Worm (Caenorhabditis elegans) whole organism, dauer: ENCODE data around the gene Y24F12A.1.

Experiments
- unc-62 ChIP-seq: sonication (generic microtip); optimal IDR thresholded peaks from 2 replicates; lab custom pipeline; 2017; ENCODE audit warnings: missing biosample characterization, missing genetic modification reagents, missing genetic modification characterization

The Y24F12A.1 gene

ce11 chrIV:11592820-11593219 is 12.2 kb upstream of the Y24F12A.1 start:
- TF ChIP-seq unc-62 (GFP tag; lab: Kevin White, UChicago) = no peak

ce11 chrIV:11593415-11594190 is 11.5 kb upstream of the Y24F12A.1 start, which contains the start of gene F40F11.3:
TSS of gene F40F11.3 (minus strand) at chrIV:11594003.
- TF ChIP-seq unc-62 (GFP tag; lab: Kevin White, UChicago) = no peak

ce11 chrIV:11594191-11594673 is 10.8 kb upstream of the Y24F12A.1 start, which contains the start of gene mig-38:
TSS of gene mig-38 (plus strand) at chrIV:11594244.
- TF ChIP-seq unc-62 (GFP tag; lab: Kevin White, UChicago) = no peak

ce11 chrIV:11597079-11597478 is 8.0 kb upstream of the Y24F12A.1 start:
- TF ChIP-seq unc-62 (GFP tag; lab: Kevin White, UChicago) = no peak

- TF ChIP-seq unc-62 (GFP tag; lab: Kevin White, UChicago) = no peak
These were observed 5.3 kb upstream of the Y24F12A.1 start for ce11 chrIV:11599717-11600116.

- TF ChIP-seq unc-62 (GFP tag; lab: Kevin White, UChicago) = no peak
These were observed 3.2 kb upstream of the Y24F12A.1 start for ce11 chrIV:11601721-11602405.

- no peak for TF ChIP-seq unc-62 (GFP tag; lab: Kevin White, UChicago)
These were observed 2.5 kb upstream of the Y24F12A.1 start, which contains the start of gene rps-11 for ce11 chrIV:11602498-11603068. TSS of gene rps-11 (plus strand) at chrIV:11602641.

ce11 chrIV:11603265-11603840 is 1.7 kb upstream of the Y24F12A.1 start:
- TF ChIP-seq unc-62 (GFP tag; lab: Kevin White, UChicago) = no peak

ce11 chrIV:11620909-11621308 is 15.9 kb downstream of the Y24F12A.1 start, which contains the start of gene dsl-5:
TSS of gene dsl-5 (minus strand) at chrIV:11621009.
- TF ChIP-seq unc-62 (GFP tag; lab: Kevin White, UChicago) = no peak

ce11 chrIV:11622336-11622735 is 17.3 kb downstream of the Y24F12A.1 start:
- no peak for TF ChIP-seq unc-62 (GFP tag; lab: Kevin White, UChicago)

ce11 chrIV:11623060-11623459 is 18.0 kb downstream of the Y24F12A.1 start, which contains the start of gene lys-4:
TSS of gene lys-4 (minus strand) at chrIV:11623174.
- no peak for TF ChIP-seq unc-62 (GFP tag; lab: Kevin White, UChicago)

ce11 chrIV:11623759-11624287 is 18.8 kb downstream of the Y24F12A.1 start:
- no peak for TF ChIP-seq unc-62 (GFP tag; lab: Kevin White, UChicago)

ce11 chrIV:11625482-11625881 is 20.4 kb downstream of the Y24F12A.1 start, which contains the start of gene lys-5:
TSS of gene lys-5 (minus strand) at chrIV:11625582.
- no peak for TF ChIP-seq unc-62 (GFP tag; lab: Kevin White, UChicago)

ce11 chrIV:11627847-11628246 is 22.8 kb downstream of the Y24F12A.1 start, which contains the start of gene lys-6:
TSS of gene lys-6 (minus strand) at chrIV:11627947.
- no peak for TF ChIP-seq unc-62 (GFP tag; lab: Kevin White, UChicago)

- no peak for TF ChIP-seq unc-62 (GFP tag; lab: Kevin White, UChicago)
These were observed 26.7 kb downstream of the Y24F12A.1 start, which contains the start of gene F58B3.4 for ce11 chrIV:11631750-11632149. TSS of gene F58B3.4 (minus strand) at chrIV:11631850.
